Worm (Caenorhabditis elegans): ENCODE data around the gene coq-2.
A peak's percentile ranks its signal among the peaks of the same experiment; 100 is the strongest.

The coq-2 gene

DNA sequence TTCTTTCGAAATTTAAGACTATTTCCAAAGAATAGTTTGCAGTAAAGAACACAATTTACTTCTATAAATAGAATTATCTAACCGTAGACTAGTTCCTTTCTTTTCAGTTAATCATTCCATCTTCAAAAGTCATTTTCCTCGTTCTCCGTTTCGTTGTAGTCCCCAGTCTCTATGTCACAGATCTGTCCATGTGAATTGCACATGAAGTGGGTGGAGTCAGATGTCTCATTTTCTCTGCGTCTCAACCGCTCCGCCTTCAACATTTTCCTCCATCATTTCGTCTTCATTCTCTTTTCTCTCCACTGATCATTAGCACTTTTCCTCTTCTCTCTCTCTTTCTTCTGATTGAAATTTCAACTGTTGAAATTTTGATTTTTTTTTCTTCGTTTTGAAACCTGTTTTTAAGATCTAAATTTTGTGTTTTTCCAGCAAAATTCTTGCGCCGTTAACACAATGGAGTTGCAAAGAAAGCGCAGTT is 38.1 kb upstream of the coq-2 start, which contains the start of gene T07E3.4 (continued):
- no peak for TF ChIP-seq nhr-6 (tag; optimal IDR thresholded peaks at IDR 0.05)
- 0 out of 2 replicates have a peak, but pooled peaks have one; percentile 30 for TF ChIP-seq pha-4 (GFP tag; IDR thresholded peaks at IDR 0.05)
- no peak for TF ChIP-seq pha-4 (tag; optimal IDR thresholded peaks at IDR 0.05)
- TF ChIP-seq F49E8.2 (tag; optimal IDR thresholded peaks at IDR 0.05; ENCODE audit: borderline replicate concordance) = no peak
- TF ChIP-seq gei-8 (GFP tag; optimal IDR thresholded peaks at IDR 0.05) = peak; percentile 9
- TF ChIP-seq ZK546.5 (tag; optimal IDR thresholded peaks at IDR 0.05) = no peak
- TF ChIP-seq lin-1 (GFP tag; IDR thresholded peaks at IDR 0.05) = peak; percentile 64; the same call in 1 of the 2 replicates
- no peak for TF ChIP-seq lin-39 (tag; optimal IDR thresholded peaks at IDR 0.05)
- peak; percentile 84 for TF ChIP-seq nhr-11 (tag; optimal IDR thresholded peaks at IDR 0.05)
- TF ChIP-seq arid-1 (GFP tag; conservative IDR thresholded peaks at IDR 0.05) = no peak
- peak; percentile 34 for TF ChIP-seq mxl-3 (GFP tag; optimal IDR thresholded peaks at IDR 0.05)
- TF ChIP-seq lin-13 (GFP tag; optimal IDR thresholded peaks at IDR 0.05) = peak; percentile 46
- no peak for TF ChIP-seq D1046.2 (GFP tag; IDR thresholded peaks at IDR 0.05)
- no peak for TF ChIP-seq attf-4 (tag; optimal IDR thresholded peaks at IDR 0.05)
- TF ChIP-seq hlh-11 (tag; optimal IDR thresholded peaks at IDR 0.05) = peak; percentile 93
- no peak for TF ChIP-seq lin-29 (GFP tag; IDR thresholded peaks at IDR 0.05)
- no peak for TF ChIP-seq mdt-29 (GFP tag; IDR thresholded peaks at IDR 0.05)
- no peak for TF ChIP-seq ceh-44 (GFP tag; IDR thresholded peaks at IDR 0.05)
- peak; percentile 8 for TF ChIP-seq zip-2 (tag; optimal IDR thresholded peaks at IDR 0.05)
- peak; percentile 22 for TF ChIP-seq spr-1 (tag; optimal IDR thresholded peaks at IDR 0.05)
- TF ChIP-seq T20F7.1 (GFP tag; optimal IDR thresholded peaks at IDR 0.05) = peak; percentile 60
- TF ChIP-seq mep-1 (tag; optimal IDR thresholded peaks at IDR 0.05) = peak; percentile 69
- TF ChIP-seq ztf-7 (tag; optimal IDR thresholded peaks at IDR 0.05) = peak; percentile 48
- TF ChIP-seq daf-16 (GFP tag; optimal IDR thresholded peaks at IDR 0.05) = peak in 1 of 2 experiments; percentile 18
- TF ChIP-seq daf-16 (tag; optimal IDR thresholded peaks at IDR 0.05) = peak; percentile 68
- no peak for TF ChIP-seq Y48G9A.11 (GFP tag; IDR thresholded peaks at IDR 0.05)
- TF ChIP-seq aha-1 (tag) = peak; percentile 98
- peak; percentile 22 to 72 for TF ChIP-seq mdl-1 (tag; optimal IDR thresholded peaks at IDR 0.05)
- peak; percentile 66 for TF ChIP-seq mes-2 (tag; optimal IDR thresholded peaks at IDR 0.05; ENCODE audit: poor library complexity, severe bottlenecking)
- TF ChIP-seq ces-1 (GFP tag; optimal IDR thresholded peaks at IDR 0.05) = no peak
- TF ChIP-seq tra-1 (GFP tag; IDR thresholded peaks at IDR 0.05) = peak; percentile 32; the same call in 1 of the 2 replicates
- TF ChIP-seq rbr-2 (tag; optimal IDR thresholded peaks at IDR 0.05) = peak; percentile 54
- TF ChIP-seq mxl-2 (GFP tag; conservative IDR thresholded peaks at IDR 0.05) = peak; percentile 99
- TF ChIP-seq sdz-12 (GFP tag; optimal IDR thresholded peaks at IDR 0.05) = no peak
- TF ChIP-seq T26A8.4 (GFP tag; IDR thresholded peaks at IDR 0.05) = peak; percentile 59

DNA sequence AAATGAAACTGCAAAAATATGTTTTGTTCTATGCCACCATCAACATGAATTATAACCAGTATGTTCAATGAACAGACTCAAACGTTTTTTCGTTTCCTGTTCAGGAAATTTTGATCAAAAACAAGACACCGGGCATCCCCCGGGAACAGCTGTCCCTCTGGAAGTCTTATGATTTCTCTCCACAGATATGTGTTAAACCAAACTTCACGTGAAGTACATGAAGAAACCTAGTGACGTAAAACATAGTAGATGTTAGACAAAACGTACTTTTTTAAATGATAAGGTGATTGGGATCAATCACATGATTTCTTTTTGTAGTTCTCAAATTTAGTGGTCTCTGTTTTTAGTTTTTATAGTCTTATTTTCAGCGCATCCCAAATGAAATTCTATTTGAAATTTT is 37.2 kb upstream of the coq-2 start:
- TF ChIP-seq set-16 (GFP tag; IDR thresholded peaks at IDR 0.05) (no peak), nhr-237 (tag; optimal IDR thresholded peaks at IDR 0.05) (no peak), R02D3.7 (tag; optimal IDR thresholded peaks at IDR 0.05) (no peak), mes-2 (tag; optimal IDR thresholded peaks at IDR 0.05; ENCODE audit: poor library complexity, severe bottlenecking) (no peak), F44E2.7 (GFP tag; IDR thresholded peaks at IDR 0.05) (no peak), ctbp-1 (GFP tag; IDR thresholded peaks at IDR 0.05) (no peak), ceh-82 (tag; optimal IDR thresholded peaks at IDR 0.05) (no peak), T26A8.4 (GFP tag; IDR thresholded peaks at IDR 0.05) (no peak), lin-1 (GFP tag; IDR thresholded peaks at IDR 0.05) (0 out of 2 replicates have a peak, but pooled peaks have one; percentile 31), nhr-76 (tag; optimal IDR thresholded peaks at IDR 0.05) (no peak), ZK337.2 (GFP tag; IDR thresholded peaks at IDR 0.05) (no peak), nhr-25 (tag; optimal IDR thresholded peaks at IDR 0.05; ENCODE audit: borderline replicate concordance, insufficient read depth) (no peak), tag-97 (GFP tag; IDR thresholded peaks at IDR 0.05) (no peak), lir-3 (tag; optimal IDR thresholded peaks at IDR 0.05) (no peak), nhr-102 (tag; optimal IDR thresholded peaks at IDR 0.05) (no peak), dmd-9 (GFP tag; IDR thresholded peaks at IDR 0.05) (no peak), snpc-4 (tag; optimal IDR thresholded peaks at IDR 0.05) (no peak), pqm-1 (tag; optimal IDR thresholded peaks at IDR 0.05) (no peak), Y5F2A.4 (GFP tag; optimal IDR thresholded peaks at IDR 0.05) (no peak), nhr-6 (tag; optimal IDR thresholded peaks at IDR 0.05) (no peak), hlh-30 (tag; optimal IDR thresholded peaks at IDR 0.05; ENCODE audit: insufficient read depth) (peak; percentile 84), nhr-77 (tag; optimal IDR thresholded peaks at IDR 0.05) (no peak)

Data from whole organism, L4 larva.